Worm (Caenorhabditis elegans) whole organism, L4 larva: ENCODE measurements around the gene srx-97.
A peak's percentile ranks its signal among the peaks of the same experiment; 100 is the strongest.

Experiments used
- D1046.2 ChIP-seq: fragments of 200-800 bp; sonication (Bioruptor generic); IDR thresholded peaks from 2 replicates; pipeline ENCODE4 v1.3.6; 2022; ENCODE audit warnings: missing genetic modification characterization, missing compliant biosample characterization
- F37D6.2 ChIP-seq: sonication (generic microtip); optimal IDR thresholded peaks from 2 replicates; lab custom pipeline; 2016; ENCODE audit warnings: mild to moderate bottlenecking, missing genetic modification characterization, missing compliant biosample characterization
- F44E2.7 ChIP-seq: fragments of 200-800 bp; sonication (Bioruptor generic); IDR thresholded peaks from 2 replicates; pipeline ENCODE4 v2.1.2; 2022; ENCODE audit warnings: missing genetic modification characterization, missing compliant biosample characterization
- T20F7.1 ChIP-seq: fragments of 200-800 bp; sonication (Bioruptor generic); optimal IDR thresholded peaks from 2 replicates; lab custom pipeline; 2018; ENCODE audit warnings: mild to moderate bottlenecking, missing genetic modification characterization, missing compliant biosample characterization
- T26A8.4 ChIP-seq: fragments of 200-800 bp; sonication (Bioruptor generic); IDR thresholded peaks from 2 replicates; pipeline ENCODE4 v1.3.6; 2022; ENCODE audit warnings: missing genetic modification characterization, missing compliant biosample characterization
- Y105C5A.15 ChIP-seq: fragments of 200-800 bp; sonication (Bioruptor generic); IDR thresholded peaks from 2 replicates; pipeline ENCODE4 v1.3.6; 2022; ENCODE audit warnings: missing genetic modification characterization, missing compliant biosample characterization
- Y75B8A.6 ChIP-seq: fragments of 200-800 bp; sonication (Bioruptor generic); IDR thresholded peaks from 2 replicates; pipeline ENCODE4 v1.3.6; 2022; ENCODE audit warnings: missing genetic modification reagents, missing genetic modification characterization, missing compliant biosample characterization
- aha-1 ChIP-seq: fragments of 150-350 bp; peaks from one replicate; lab custom pipeline; 2014; ENCODE audit warnings: missing biosample characterization, missing genetic modification characterization
- attf-4 ChIP-seq: sonication (generic microtip); optimal IDR thresholded peaks from 3 replicates; lab custom pipeline; 2017; ENCODE audit warnings: missing biosample characterization, missing genetic modification characterization
- ceh-20 ChIP-seq: fragments of 200-800 bp; sonication (Bioruptor generic); IDR thresholded peaks from 2 replicates; pipeline ENCODE4 v1.3.6; 2022; ENCODE audit warnings: missing genetic modification reagents, missing genetic modification characterization, missing compliant biosample characterization
- ceh-28 ChIP-seq: fragments of 150-350 bp; optimal IDR thresholded peaks from 2 replicates; lab custom pipeline; 2014; ENCODE audit warnings: missing biosample characterization, missing genetic modification reagents, missing genetic modification characterization
- ceh-62 ChIP-seq: sonication (generic microtip); optimal IDR thresholded peaks from 2 replicates; lab custom pipeline; 2017; ENCODE audit warnings: missing biosample characterization, missing genetic modification characterization
- ctbp-1 ChIP-seq: fragments of 200-800 bp; sonication (Bioruptor generic); IDR thresholded peaks from 2 replicates; pipeline ENCODE4 v1.3.6; 2022; ENCODE audit warnings: missing genetic modification reagents, missing genetic modification characterization, missing compliant biosample characterization
- daf-16 ChIP-seq, 3 experiments: sonication (generic microtip); optimal IDR thresholded peaks; 2 replicates each; lab custom pipeline; 2016 to 2017; ENCODE audit warnings: missing genetic modification characterization in 3 of 3, missing genetic modification reagents in 3 of 3, mild to moderate bottlenecking in 2 of 3, missing compliant biosample characterization in 2 of 3, missing biosample characterization in 1 of 3, moderate library complexity in 1 of 3
- daf-8 ChIP-seq: fragments of 200-800 bp; sonication (Bioruptor generic); IDR thresholded peaks from 2 replicates; pipeline ENCODE4 v1.3.6; 2022; ENCODE audit warnings: missing genetic modification characterization, missing compliant biosample characterization
- dmd-6 ChIP-seq: fragments of 200-800 bp; sonication (Bioruptor generic); IDR thresholded peaks from 2 replicates; pipeline ENCODE4 v1.3.6; 2022; ENCODE audit warnings: missing genetic modification reagents, missing genetic modification characterization, missing compliant biosample characterization
- dpl-1 ChIP-seq: fragments of 150-350 bp; optimal IDR thresholded peaks from 2 replicates; lab custom pipeline; 2014; ENCODE audit warnings: missing biosample characterization, missing genetic modification reagents, missing genetic modification characterization
- fkh-10 ChIP-seq: fragments of 150-350 bp; optimal IDR thresholded peaks from 2 replicates; lab custom pipeline; 2014; ENCODE audit warnings: missing biosample characterization, missing genetic modification reagents, missing genetic modification characterization
- gei-8 ChIP-seq: fragments of 200-800 bp; sonication (Bioruptor generic); optimal IDR thresholded peaks from 2 replicates; lab custom pipeline; 2018; ENCODE audit warnings: mild to moderate bottlenecking, missing genetic modification characterization, missing compliant biosample characterization
- hif-1 ChIP-seq, 2 experiments: sonication (generic microtip); optimal IDR thresholded peaks; 2 replicates each; lab custom pipeline; 2016 to 2017; ENCODE audit warnings: missing compliant biosample characterization in 2 of 2, missing genetic modification characterization in 2 of 2, missing genetic modification reagents in 2 of 2, missing genotype in 2 of 2, mild to moderate bottlenecking in 1 of 2
- hlh-11 ChIP-seq: fragments of 200-800 bp; sonication (Bioruptor generic); optimal IDR thresholded peaks from 2 replicates; lab custom pipeline; 2018; ENCODE audit warnings: mild to moderate bottlenecking, missing genetic modification characterization, missing compliant biosample characterization
- lim-7 ChIP-seq: fragments of 200-800 bp; sonication (Bioruptor generic); IDR thresholded peaks from 2 replicates; pipeline ENCODE4 v1.3.6; 2022; ENCODE audit warnings: missing genetic modification characterization, missing compliant biosample characterization
- lin-13 ChIP-seq: fragments of 150-350 bp; optimal IDR thresholded peaks from 2 replicates; lab custom pipeline; 2014; ENCODE audit warnings: missing biosample characterization, missing genetic modification reagents, missing genetic modification characterization
- lin-39 ChIP-seq: fragments of 150-350 bp; optimal IDR thresholded peaks from 2 replicates; lab custom pipeline; 2014; ENCODE audit warnings: missing biosample characterization, missing genetic modification reagents, missing genetic modification characterization
- lsy-2 ChIP-seq, 2 experiments: fragments of 150-350 bp in 1 of 2; sonication (generic microtip) in 1 of 2; optimal IDR thresholded peaks; 2 replicates each; lab custom pipeline; 2014 to 2017; ENCODE audit warnings: missing biosample characterization in 2 of 2, missing genetic modification characterization in 2 of 2
- mdt-29 ChIP-seq: fragments of 200-800 bp; sonication (Bioruptor generic); IDR thresholded peaks from 2 replicates; pipeline ENCODE4 v1.3.6; 2022; ENCODE audit warnings: missing genetic modification reagents, missing genetic modification characterization, missing compliant biosample characterization
- mep-1 ChIP-seq: fragments of 150-350 bp; sonication (generic microtip); optimal IDR thresholded peaks from 3 replicates; lab custom pipeline; 2014; ENCODE audit warnings: missing biosample characterization, missing genetic modification characterization
- mes-2 ChIP-seq: sonication (generic microtip); optimal IDR thresholded peaks from 2 replicates; lab custom pipeline; 2016; ENCODE audit warnings: missing genotype, mild to moderate bottlenecking, missing genetic modification characterization, missing compliant biosample characterization; ENCODE audit not compliant: poor library complexity, severe bottlenecking
- mxl-2 ChIP-seq: fragments of 200-800 bp; sonication (Bioruptor generic); conservative IDR thresholded peaks from 2 replicates; pipeline ENCODE4 v1.3.6; 2022; ENCODE audit warnings: missing genetic modification reagents, missing genetic modification characterization, missing compliant biosample characterization
- nhr-10 ChIP-seq: fragments of 150-350 bp; optimal IDR thresholded peaks from 2 replicates; lab custom pipeline; 2014; ENCODE audit warnings: missing biosample characterization, missing genetic modification characterization
- nhr-102 ChIP-seq: sonication (generic microtip); optimal IDR thresholded peaks from 2 replicates; lab custom pipeline; 2016; ENCODE audit warnings: mild to moderate bottlenecking, missing genetic modification characterization, moderate library complexity, missing compliant biosample characterization
- nhr-237 ChIP-seq: sonication (generic microtip); optimal IDR thresholded peaks from 2 replicates; lab custom pipeline; 2017; ENCODE audit warnings: missing biosample characterization, missing genetic modification characterization
- nhr-76 ChIP-seq: fragments of 150-350 bp; optimal IDR thresholded peaks from 2 replicates; lab custom pipeline; 2014; ENCODE audit warnings: missing biosample characterization, missing genetic modification characterization
- nhr-77 ChIP-seq: fragments of 150-350 bp; optimal IDR thresholded peaks from 2 replicates; lab custom pipeline; 2014; ENCODE audit warnings: missing biosample characterization, missing genetic modification characterization
- pqm-1 ChIP-seq: sonication (generic microtip); optimal IDR thresholded peaks from 2 replicates; lab custom pipeline; 2017; ENCODE audit warnings: missing biosample characterization, missing genetic modification characterization
- rbr-2 ChIP-seq: sonication (generic microtip); optimal IDR thresholded peaks from 2 replicates; lab custom pipeline; 2016; ENCODE audit warnings: missing genotype, missing genetic modification characterization, missing compliant biosample characterization
- sdz-12 ChIP-seq: fragments of 200-800 bp; sonication (Bioruptor generic); optimal IDR thresholded peaks from 2 replicates; lab custom pipeline; 2018; ENCODE audit warnings: mild to moderate bottlenecking, missing genetic modification characterization, missing compliant biosample characterization
- set-16 ChIP-seq: fragments of 200-800 bp; sonication (Bioruptor generic); IDR thresholded peaks from 2 replicates; pipeline ENCODE4 v1.3.6; 2022; ENCODE audit warnings: missing genetic modification reagents, missing genetic modification characterization, missing compliant biosample characterization
- snpc-1.2 ChIP-seq: fragments of 200-800 bp; sonication (Bioruptor generic); IDR thresholded peaks from 2 replicates; pipeline ENCODE4 v1.3.6; 2022; ENCODE audit warnings: missing genetic modification reagents, missing genetic modification characterization, missing compliant biosample characterization
- snpc-4 ChIP-seq: fragments of 150-350 bp; optimal IDR thresholded peaks from 2 replicates; lab custom pipeline; 2014; ENCODE audit warnings: missing biosample characterization, missing genetic modification characterization
- tra-1 ChIP-seq: fragments of 200-800 bp; sonication (Bioruptor generic); IDR thresholded peaks from 2 replicates; pipeline ENCODE4 v1.3.6; 2022; ENCODE audit warnings: missing genetic modification reagents, missing genetic modification characterization, missing compliant biosample characterization
- unc-130 ChIP-seq: sonication (generic microtip); optimal IDR thresholded peaks from 2 replicates; lab custom pipeline; 2016; ENCODE audit warnings: missing genetic modification reagents, missing genetic modification characterization, missing compliant biosample characterization
- unc-62 ChIP-seq, 3 experiments: fragments of 150-350 bp in 1 of 3; sonication (generic microtip); optimal IDR thresholded peaks in 2 of 3; peaks in 1 of 3; 1 replicate in 1 of 3; 2 replicates in 2 of 3; lab custom pipeline; 2014 to 2017; ENCODE audit warnings: missing biosample characterization in 3 of 3, missing genetic modification characterization in 3 of 3, missing genetic modification reagents in 3 of 3, missing genotype in 1 of 3
- vab-7 ChIP-seq: fragments of 200-800 bp; sonication (Bioruptor generic); IDR thresholded peaks from 2 replicates; pipeline ENCODE4 v1.3.6; 2022; ENCODE audit warnings: missing genetic modification reagents, missing genetic modification characterization, missing compliant biosample characterization
- zfp-2 ChIP-seq: sonication (generic microtip); optimal IDR thresholded peaks from 2 replicates; lab custom pipeline; 2016; ENCODE audit warnings: mild to moderate bottlenecking, missing genetic modification characterization, missing compliant biosample characterization

Gene srx-97

DNA sequence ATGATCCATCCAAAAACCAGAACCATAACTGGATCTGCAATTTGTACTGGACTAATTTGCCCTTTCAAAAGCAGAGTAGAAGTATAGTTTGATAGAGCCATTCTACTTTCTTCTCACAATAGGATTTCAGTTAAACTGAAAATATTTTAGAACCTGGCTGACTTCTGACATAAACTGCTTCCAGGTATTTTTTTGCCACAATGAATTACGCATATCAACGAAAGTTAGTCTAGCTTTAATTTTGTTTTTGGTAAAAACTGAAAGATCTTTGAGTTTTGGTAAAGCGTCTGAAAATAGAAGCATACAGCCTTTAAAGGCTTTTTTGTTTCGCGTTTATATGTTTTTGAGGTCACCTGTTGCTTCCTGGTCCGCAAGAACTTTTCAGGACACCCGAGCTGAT is 21.4 kb upstream of the srx-97 start, which contains the start of gene srx-101:
srx-101 (minus strand) TSS at position 101 of the 400 bp plus-strand sequence.
- TF ChIP-seq tra-1 (GFP tag; lab: Robert Waterston, UW) = no peak
- TF ChIP-seq lsy-2 (tag; optimal IDR thresholded peaks at IDR 0.05; lab: Kevin White, UChicago) = no peak
- TF ChIP-seq lin-13 (GFP tag; lab: Kevin White, UChicago) = no peak
- peak; percentile 34 for TF ChIP-seq aha-1 (tag; lab: Kevin White, UChicago)
- TF ChIP-seq, all 104 proteins: peak for 1

ce11 chrII:3688333-3688732 is 19.1 kb upstream of the srx-97 start, which contains the start of gene ifas-1:
ifas-1 (minus strand) TSS chrII:3688719.
- TF ChIP-seq gei-8 (no peak), mxl-2 (GFP tag; lab: Robert Waterston, UW) (no peak), F37D6.2 (tag; lab: Kevin White, UChicago) (no peak), sdz-12 (GFP tag; lab: Kevin White, UChicago) (no peak), fkh-10 (GFP tag; lab: Kevin White, UChicago) (no peak), D1046.2 (GFP tag; lab: Robert Waterston, UW) (no peak), set-16 (GFP tag; lab: Robert Waterston, UW) (peak; percentile 70)

ce11 chrII:3684487-3685067 is 15.4 kb upstream of the srx-97 start:
- TF ChIP-seq ceh-20 (GFP tag; lab: Robert Waterston, UW) = no peak
- no peak for TF ChIP-seq zfp-2
- no peak for TF ChIP-seq lsy-2 (tag; optimal IDR thresholded peaks at IDR 0.05; lab: Kevin White, UChicago)
- TF ChIP-seq nhr-237 (tag; lab: Kevin White, UChicago) = no peak
- no peak for TF ChIP-seq daf-16 (GFP tag; optimal IDR thresholded peaks at IDR 0.05; lab: Kevin White, UChicago)
- peak; percentile 21 for TF ChIP-seq daf-16 (tag; optimal IDR thresholded peaks at IDR 0.05; lab: Kevin White, UChicago)
- no peak for TF ChIP-seq gei-8
- TF ChIP-seq ceh-28 (tag; lab: Kevin White, UChicago) = peak; percentile 40
- no peak for TF ChIP-seq lin-39 (tag; lab: Kevin White, UChicago)
- peak; percentile 42; the same call in 1 of the 2 replicates for TF ChIP-seq dmd-6 (GFP tag; lab: Robert Waterston, UW)
- TF ChIP-seq nhr-102 (tag; lab: Kevin White, UChicago) = no peak
- TF ChIP-seq pqm-1 = peak; percentile 5
- TF ChIP-seq vab-7 (GFP tag; lab: Robert Waterston, UW) = no peak

DNA sequence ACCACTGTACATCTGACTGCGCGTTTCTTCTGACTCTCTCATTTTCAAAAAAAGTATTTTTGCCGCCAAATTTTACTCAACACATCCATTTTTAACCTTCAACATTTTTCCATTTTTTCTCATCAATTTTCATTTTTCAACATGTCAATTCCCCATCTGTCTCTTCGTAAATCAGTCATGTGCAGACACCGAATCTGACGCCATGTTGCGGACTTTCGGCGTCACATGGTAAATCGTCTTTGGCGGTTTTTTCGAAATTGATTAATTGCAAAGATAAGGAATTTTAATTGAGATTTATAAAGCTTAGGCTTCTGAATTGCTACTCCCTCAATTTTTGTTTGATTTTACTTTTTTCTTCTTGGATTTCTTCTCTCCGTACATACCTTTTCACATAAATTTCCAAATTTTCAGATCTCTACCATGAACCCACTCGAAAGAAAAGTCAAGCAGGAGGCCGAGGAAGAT is 13.6 kb upstream of the srx-97 start, which contains the start of gene F19B10.1:
F19B10.1 (plus strand) TSS at position 415 of the 465 bp plus-strand sequence.
- TF ChIP-seq T26A8.4 (GFP tag; lab: Robert Waterston, UW) = no peak
- peak; percentile 93 for TF ChIP-seq dpl-1
- TF ChIP-seq mes-2 (tag; lab: Kevin White, UChicago) = peak; percentile 86
- no peak for TF ChIP-seq T20F7.1 (GFP tag; lab: Kevin White, UChicago)
- TF ChIP-seq snpc-4 (tag; lab: Kevin White, UChicago) = no peak
- TF ChIP-seq nhr-10 (tag; lab: Kevin White, UChicago) = no peak
- peak in 1 of 2 experiments; percentile 79 for TF ChIP-seq unc-62 (GFP tag; optimal IDR thresholded peaks at IDR 0.05 in 1 of 2; lab: Kevin White, UChicago)
- no peak for TF ChIP-seq unc-62 (tag; optimal IDR thresholded peaks at IDR 0.05; lab: Kevin White, UChicago)
- no peak for TF ChIP-seq F44E2.7 (GFP tag; lab: Robert Waterston, UW)
- no peak for TF ChIP-seq lim-7
- no peak for TF ChIP-seq ctbp-1 (GFP tag; lab: Robert Waterston, UW)
- TF ChIP-seq hlh-11 (tag; lab: Kevin White, UChicago) = peak; percentile 74
- no peak for TF ChIP-seq mdt-29 (GFP tag; lab: Robert Waterston, UW)
- no peak for TF ChIP-seq mep-1 (tag; lab: Kevin White, UChicago)
- no peak for TF ChIP-seq Y75B8A.6 (GFP tag; lab: Robert Waterston, UW)
- no peak for TF ChIP-seq vab-7 (GFP tag; lab: Robert Waterston, UW)
- no peak for TF ChIP-seq daf-8
- TF ChIP-seq ceh-20 (GFP tag; lab: Robert Waterston, UW) = peak; percentile 24; the same call in 1 of the 2 replicates
- no peak for TF ChIP-seq Y105C5A.15 (GFP tag; lab: Robert Waterston, UW)
- no peak for TF ChIP-seq nhr-76 (tag; lab: Kevin White, UChicago)
- TF ChIP-seq hif-1 (tag; optimal IDR thresholded peaks at IDR 0.05; lab: Kevin White, UChicago) = no peak
- TF ChIP-seq nhr-77 (tag; lab: Kevin White, UChicago) = peak; percentile 8
- TF ChIP-seq rbr-2 (tag; lab: Kevin White, UChicago) = no peak
- no peak for TF ChIP-seq snpc-1.2
- TF ChIP-seq ceh-62 = no peak
- TF ChIP-seq unc-130 (GFP tag; lab: Kevin White, UChicago) = no peak
- no peak for TF ChIP-seq attf-4 (tag; lab: Kevin White, UChicago)
